Worm (Caenorhabditis elegans): Measurements from ENCODE around the gene C35D6.3.

Gene C35D6.3

ce11 chrIV:16364581-16364980, 18.0 kb downstream of the C35D6.3 start:
- no peak for TF ChIP-seq tbx-11 (GFP tag; IDR thresholded peaks at IDR 0.05)
- TF ChIP-seq hnd-1 (tag; optimal IDR thresholded peaks at IDR 0.05): no peak
- no peak for TF ChIP-seq tbx-37 (GFP tag; conservative IDR thresholded peaks at IDR 0.05)
- TF ChIP-seq flt-1 (GFP tag; IDR thresholded peaks at IDR 0.05): no peak
- no peak for TF ChIP-seq hmg-4 (GFP tag; optimal IDR thresholded peaks at IDR 0.05)
- TF ChIP-seq ceh-36 (tag; optimal IDR thresholded peaks at IDR 0.05): no peak
- no peak for TF ChIP-seq F13C5.2 (tag; optimal IDR thresholded peaks at IDR 0.05)
- no peak for TF ChIP-seq ets-7 (tag; optimal IDR thresholded peaks at IDR 0.05)
- no peak for TF ChIP-seq hmbx-1 (tag; optimal IDR thresholded peaks at IDR 0.05)
- TF ChIP-seq B0310.2 (tag; optimal IDR thresholded peaks at IDR 0.05): no peak
- TF ChIP-seq tra-4 (tag; optimal IDR thresholded peaks at IDR 0.05): no peak
- TF ChIP-seq sea-1 (GFP tag; conservative IDR thresholded peaks at IDR 0.05): no peak
- TF ChIP-seq scrt-1 (GFP tag; IDR thresholded peaks at IDR 0.05): no peak
- TF ChIP-seq aly-1 (tag; optimal IDR thresholded peaks at IDR 0.05): no peak
- TF ChIP-seq pes-1 (GFP tag; IDR thresholded peaks at IDR 0.05): no peak
- TF ChIP-seq ama-1 (optimal IDR thresholded peaks at IDR 0.05): no peak
- no peak for TF ChIP-seq ceh-13 (GFP tag; optimal IDR thresholded peaks at IDR 0.05)

- TF ChIP-seq ceh-13 (GFP tag; optimal IDR thresholded peaks at IDR 0.05) (no peak), hnd-1 (tag; optimal IDR thresholded peaks at IDR 0.05) (no peak), pes-1 (GFP tag; IDR thresholded peaks at IDR 0.05) (no peak), hmg-4 (GFP tag; optimal IDR thresholded peaks at IDR 0.05) (no peak), B0310.2 (tag; optimal IDR thresholded peaks at IDR 0.05) (no peak), scrt-1 (GFP tag; IDR thresholded peaks at IDR 0.05) (no peak)
These were observed 24.0 kb downstream of the C35D6.3 start for ce11 chrIV:16370592-16370991.

ce11 chrIV:16377942-16378341, 31.3 kb downstream of the C35D6.3 start:
- no peak for TF ChIP-seq tra-4 (tag; optimal IDR thresholded peaks at IDR 0.05)
- TF ChIP-seq hnd-1 (tag; optimal IDR thresholded peaks at IDR 0.05): no peak
- no peak for TF ChIP-seq ets-7 (tag; optimal IDR thresholded peaks at IDR 0.05)
- no peak for TF ChIP-seq aly-1 (tag; optimal IDR thresholded peaks at IDR 0.05)
- no peak for TF ChIP-seq ama-1 (optimal IDR thresholded peaks at IDR 0.05)
- no peak for TF ChIP-seq tbx-11 (GFP tag; IDR thresholded peaks at IDR 0.05)
- no peak for TF ChIP-seq pes-1 (GFP tag; IDR thresholded peaks at IDR 0.05)
- TF ChIP-seq F13C5.2 (tag; optimal IDR thresholded peaks at IDR 0.05): no peak
- TF ChIP-seq ceh-13 (GFP tag; optimal IDR thresholded peaks at IDR 0.05): no peak
- TF ChIP-seq ceh-36 (tag; optimal IDR thresholded peaks at IDR 0.05): no peak
- TF ChIP-seq B0310.2 (tag; optimal IDR thresholded peaks at IDR 0.05): no peak
- no peak for TF ChIP-seq sea-1 (GFP tag; conservative IDR thresholded peaks at IDR 0.05)
- TF ChIP-seq hmbx-1 (tag; optimal IDR thresholded peaks at IDR 0.05): no peak
- no peak for TF ChIP-seq flt-1 (GFP tag; IDR thresholded peaks at IDR 0.05)
- TF ChIP-seq tbx-37 (GFP tag; conservative IDR thresholded peaks at IDR 0.05): no peak
- TF ChIP-seq hmg-4 (GFP tag; optimal IDR thresholded peaks at IDR 0.05): no peak
- no peak for TF ChIP-seq scrt-1 (GFP tag; IDR thresholded peaks at IDR 0.05)

ce11 chrIV:16380278-16380677, 33.7 kb downstream of the C35D6.3 start:
- TF ChIP-seq ama-1 (optimal IDR thresholded peaks at IDR 0.05) (no peak), ets-7 (tag; optimal IDR thresholded peaks at IDR 0.05) (no peak), tra-4 (tag; optimal IDR thresholded peaks at IDR 0.05) (no peak), aly-1 (tag; optimal IDR thresholded peaks at IDR 0.05) (no peak), hnd-1 (tag; optimal IDR thresholded peaks at IDR 0.05) (no peak), hmbx-1 (tag; optimal IDR thresholded peaks at IDR 0.05) (no peak), tbx-11 (GFP tag; IDR thresholded peaks at IDR 0.05) (no peak), B0310.2 (tag; optimal IDR thresholded peaks at IDR 0.05) (no peak), tbx-37 (GFP tag; conservative IDR thresholded peaks at IDR 0.05) (no peak), pes-1 (GFP tag; IDR thresholded peaks at IDR 0.05) (no peak), scrt-1 (GFP tag; IDR thresholded peaks at IDR 0.05) (no peak), ceh-13 (GFP tag; optimal IDR thresholded peaks at IDR 0.05) (no peak), F13C5.2 (tag; optimal IDR thresholded peaks at IDR 0.05) (no peak), sea-1 (GFP tag; conservative IDR thresholded peaks at IDR 0.05) (no peak), hmg-4 (GFP tag; optimal IDR thresholded peaks at IDR 0.05) (no peak), ceh-36 (tag; optimal IDR thresholded peaks at IDR 0.05) (no peak), flt-1 (GFP tag; IDR thresholded peaks at IDR 0.05) (no peak)

ce11 chrIV:16380937-16381336, 34.3 kb downstream of the C35D6.3 start:
- TF ChIP-seq ets-7 (tag; optimal IDR thresholded peaks at IDR 0.05) (no peak), F13C5.2 (tag; optimal IDR thresholded peaks at IDR 0.05) (no peak), hmg-4 (GFP tag; optimal IDR thresholded peaks at IDR 0.05) (no peak), hnd-1 (tag; optimal IDR thresholded peaks at IDR 0.05) (no peak)

ce11 chrIV:16381933-16382591, 35.4 kb downstream of the C35D6.3 start, which contains the start of gene Y7A9D.1:
Gene Y7A9D.1 (minus strand): TSS chrIV:16382215.
- TF ChIP-seq hmg-4 (GFP tag; optimal IDR thresholded peaks at IDR 0.05): peak; percentile 95
- peak; percentile 68 for TF ChIP-seq ama-1 (optimal IDR thresholded peaks at IDR 0.05)
- peak; percentile 57 for TF ChIP-seq B0310.2 (tag; optimal IDR thresholded peaks at IDR 0.05)
- peak; percentile 77 for TF ChIP-seq sea-1 (GFP tag; conservative IDR thresholded peaks at IDR 0.05)
- peak; percentile 59 for TF ChIP-seq tbx-11 (GFP tag; IDR thresholded peaks at IDR 0.05)
- TF ChIP-seq hmbx-1 (tag; optimal IDR thresholded peaks at IDR 0.05): peak; percentile 32
- TF ChIP-seq pes-1 (GFP tag; IDR thresholded peaks at IDR 0.05): peak; percentile 87
- peak; percentile 49 for TF ChIP-seq ets-7 (tag; optimal IDR thresholded peaks at IDR 0.05)
- TF ChIP-seq aly-1 (tag; optimal IDR thresholded peaks at IDR 0.05): peak; percentile 84
- TF ChIP-seq tbx-37 (GFP tag; conservative IDR thresholded peaks at IDR 0.05): peak; percentile 79
- peak; percentile 41 for TF ChIP-seq ceh-36 (tag; optimal IDR thresholded peaks at IDR 0.05)
- TF ChIP-seq ceh-13 (GFP tag; optimal IDR thresholded peaks at IDR 0.05): peak; percentile 47
- TF ChIP-seq F13C5.2 (tag; optimal IDR thresholded peaks at IDR 0.05): peak; percentile 86
- peak; percentile 82 for TF ChIP-seq scrt-1 (GFP tag; IDR thresholded peaks at IDR 0.05)
- peak; percentile 17 for TF ChIP-seq hnd-1 (tag; optimal IDR thresholded peaks at IDR 0.05)
- TF ChIP-seq tra-4 (tag; optimal IDR thresholded peaks at IDR 0.05): no peak
- peak; percentile 81 for TF ChIP-seq flt-1 (GFP tag; IDR thresholded peaks at IDR 0.05)

ce11 chrIV:16384665-16385064, 38.1 kb downstream of the C35D6.3 start:
- TF ChIP-seq F13C5.2 (tag; optimal IDR thresholded peaks at IDR 0.05) (no peak), tbx-11 (GFP tag; IDR thresholded peaks at IDR 0.05) (no peak)
